Worm (Caenorhabditis elegans): Measurements from ENCODE around the gene K08D9.6.

K08D9.6 gene

DNA sequence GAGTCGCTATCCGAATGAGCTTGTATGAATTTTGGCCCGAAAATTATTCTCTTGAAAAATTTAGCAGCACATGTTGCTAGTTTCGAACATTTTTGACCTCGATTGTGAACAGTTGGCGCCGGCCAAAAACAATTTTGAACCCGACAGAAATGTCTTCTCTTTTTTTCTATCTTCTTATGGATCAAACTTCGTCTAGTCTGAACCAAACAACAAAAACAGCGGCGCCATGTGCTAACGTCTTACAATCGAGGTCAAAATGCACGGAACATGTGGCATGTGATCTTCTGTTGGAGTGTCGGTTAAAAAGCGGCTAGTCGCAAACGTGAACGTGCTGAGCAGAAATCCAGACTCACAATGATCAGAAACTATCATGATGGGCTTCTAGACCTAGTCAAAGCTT lies 41.4 kb upstream of the K08D9.6 start:
- no peak for TF ChIP-seq aha-1 (tag)
- no peak for TF ChIP-seq ceh-62 (tag; optimal IDR thresholded peaks at IDR 0.05)
- TF ChIP-seq nhr-41 (GFP tag; IDR thresholded peaks at IDR 0.05), result no peak
- no peak for TF ChIP-seq lin-15B (tag; optimal IDR thresholded peaks at IDR 0.05)
- TF ChIP-seq unc-62 (GFP tag; optimal IDR thresholded peaks at IDR 0.05 in 1 of 2), result peak in 1 of 2 experiments; percentile 80
- no peak for TF ChIP-seq unc-62 (tag; optimal IDR thresholded peaks at IDR 0.05)
- TF ChIP-seq mxl-3 (GFP tag; optimal IDR thresholded peaks at IDR 0.05), result peak; percentile 49
- TF ChIP-seq hlh-11 (tag; optimal IDR thresholded peaks at IDR 0.05), result peak; percentile 70
- TF ChIP-seq lin-13 (GFP tag; optimal IDR thresholded peaks at IDR 0.05), result no peak
- TF ChIP-seq hlh-30 (tag; optimal IDR thresholded peaks at IDR 0.05; ENCODE audit: insufficient read depth), result peak; percentile 16
- TF ChIP-seq daf-16 (GFP tag; optimal IDR thresholded peaks at IDR 0.05), result peak in 1 of 2 experiments; percentile 90
- no peak for TF ChIP-seq daf-16 (tag; optimal IDR thresholded peaks at IDR 0.05)
- TF ChIP-seq ceh-20 (GFP tag; IDR thresholded peaks at IDR 0.05), result 0 out of 2 replicates have a peak, but pooled peaks have one; percentile 26
- TF ChIP-seq dmd-6 (GFP tag; IDR thresholded peaks at IDR 0.05), result peak; percentile 56
- TF ChIP-seq F44E2.7 (GFP tag; IDR thresholded peaks at IDR 0.05), result no peak
- TF ChIP-seq set-16 (GFP tag; IDR thresholded peaks at IDR 0.05), result no peak
- TF ChIP-seq sdz-12 (GFP tag; optimal IDR thresholded peaks at IDR 0.05), result no peak
- peak; percentile 15 for TF ChIP-seq nhr-11 (tag; optimal IDR thresholded peaks at IDR 0.05)
- TF ChIP-seq madf-5 (GFP tag; IDR thresholded peaks at IDR 0.05), result no peak

DNA sequence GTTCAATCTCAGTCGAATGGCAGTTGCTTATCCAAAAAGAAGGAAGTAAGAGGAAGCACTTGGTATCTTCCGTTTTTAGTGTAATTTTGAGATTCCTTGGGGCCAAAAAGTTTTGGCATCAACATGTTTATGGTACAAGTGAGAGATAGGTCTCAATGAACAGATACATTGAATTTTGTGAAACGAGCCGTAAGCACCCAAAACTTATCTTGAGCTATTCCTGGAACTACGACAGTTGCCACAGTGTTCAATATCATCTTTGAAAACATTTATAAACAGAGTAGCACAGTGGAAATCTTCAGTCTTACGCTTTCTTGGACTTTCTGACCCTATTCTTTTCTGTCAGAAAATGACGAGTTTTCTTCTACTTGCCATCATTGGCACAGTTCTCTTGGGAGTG lies 40.2 kb upstream of the K08D9.6 start, which contains the start of gene T28A11.3:
TSS of gene T28A11.3 (plus strand) at position 301 of the 400 bp plus-strand sequence.
- TF ChIP-seq zip-2 (tag; optimal IDR thresholded peaks at IDR 0.05) (no peak), daf-16 (GFP tag; optimal IDR thresholded peaks at IDR 0.05) (peak in 1 of 2 experiments; percentile 32), daf-16 (tag; optimal IDR thresholded peaks at IDR 0.05) (no peak), dve-1 (tag; optimal IDR thresholded peaks at IDR 0.05; ENCODE audit: insufficient read depth) (no peak), F10B5.3 (tag; optimal IDR thresholded peaks at IDR 0.05) (no peak)

DNA sequence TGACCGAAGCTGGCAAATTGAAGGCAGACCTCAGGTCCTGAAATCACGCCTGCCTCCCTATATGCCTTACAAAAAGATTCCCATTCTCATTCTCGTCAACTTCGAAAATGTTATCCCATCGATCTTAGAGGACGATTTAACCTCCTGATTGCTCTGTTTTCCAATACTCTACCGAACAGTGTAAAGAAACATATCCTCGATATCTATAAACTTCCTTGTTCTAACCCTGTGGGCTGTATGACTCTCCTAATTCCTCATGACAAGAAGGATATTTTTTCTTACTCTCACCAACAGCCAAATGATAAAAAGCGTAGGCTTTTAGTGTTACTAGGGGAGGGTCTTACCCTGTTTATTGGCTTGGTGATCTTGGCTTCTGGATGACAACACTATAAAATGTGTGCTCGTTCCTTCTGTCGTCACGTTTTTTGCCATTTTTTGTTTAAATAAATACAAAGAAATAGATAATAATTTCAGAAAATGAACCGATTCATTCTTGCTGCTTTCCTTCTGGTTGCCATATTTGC lies 38.9 kb upstream of the K08D9.6 start, which contains the start of gene T28A11.4:
TSS of gene T28A11.4 (plus strand) at position 474 of the 524 bp plus-strand sequence.
- peak in 1 of 2 experiments; percentile 55 for TF ChIP-seq unc-62 (GFP tag; optimal IDR thresholded peaks at IDR 0.05 in 1 of 2)
- no peak for TF ChIP-seq unc-62 (tag; optimal IDR thresholded peaks at IDR 0.05)
- no peak for TF ChIP-seq dpl-1 (GFP tag; optimal IDR thresholded peaks at IDR 0.05)
- TF ChIP-seq hlh-11 (tag; optimal IDR thresholded peaks at IDR 0.05), result no peak
- TF ChIP-seq aha-1 (tag), result peak; percentile 68
- TF ChIP-seq mep-1 (tag; optimal IDR thresholded peaks at IDR 0.05), result no peak

DNA sequence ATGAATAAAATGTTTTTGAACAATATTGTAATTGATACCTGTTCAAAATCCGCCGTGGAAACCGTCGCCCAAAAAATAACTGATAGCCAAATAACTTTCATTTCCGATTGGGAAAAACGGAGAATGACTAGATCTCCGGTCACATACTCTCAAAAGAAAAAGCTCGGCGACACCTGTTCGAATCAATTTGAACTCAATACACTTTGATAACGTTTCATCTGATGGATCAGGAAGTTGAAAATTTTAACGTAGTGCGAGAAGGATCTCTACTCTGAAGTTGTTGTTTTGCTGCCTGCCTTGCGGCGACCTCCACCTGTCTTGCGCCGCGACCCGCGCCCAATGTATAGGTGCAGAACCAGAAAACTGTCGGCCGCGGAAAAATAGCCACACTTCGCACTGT lies 38.4 kb upstream of the K08D9.6 start, which contains the start of gene T28A11.20:
TSS of gene T28A11.20 (minus strand) at position 101 of the 400 bp plus-strand sequence.
- no peak for TF ChIP-seq madf-9 (GFP tag; conservative IDR thresholded peaks at IDR 0.05)
- TF ChIP-seq zfp-3 (GFP tag; conservative IDR thresholded peaks at IDR 0.05), result no peak
- TF ChIP-seq lin-13 (GFP tag; optimal IDR thresholded peaks at IDR 0.05), result no peak
- TF ChIP-seq ceh-20 (GFP tag; IDR thresholded peaks at IDR 0.05), result no peak
- no peak for TF ChIP-seq dpl-1 (GFP tag; optimal IDR thresholded peaks at IDR 0.05)
- TF ChIP-seq nhr-77 (tag; optimal IDR thresholded peaks at IDR 0.05), result no peak
- no peak for TF ChIP-seq skn-1 (tag; optimal IDR thresholded peaks at IDR 0.05)
- no peak for TF ChIP-seq lir-3 (tag; optimal IDR thresholded peaks at IDR 0.05)
- no peak for TF ChIP-seq nhr-28 (tag; optimal IDR thresholded peaks at IDR 0.05)
- TF ChIP-seq mxl-2 (GFP tag; conservative IDR thresholded peaks at IDR 0.05), result no peak
- no peak for TF ChIP-seq nhr-237 (tag; optimal IDR thresholded peaks at IDR 0.05)

DNA sequence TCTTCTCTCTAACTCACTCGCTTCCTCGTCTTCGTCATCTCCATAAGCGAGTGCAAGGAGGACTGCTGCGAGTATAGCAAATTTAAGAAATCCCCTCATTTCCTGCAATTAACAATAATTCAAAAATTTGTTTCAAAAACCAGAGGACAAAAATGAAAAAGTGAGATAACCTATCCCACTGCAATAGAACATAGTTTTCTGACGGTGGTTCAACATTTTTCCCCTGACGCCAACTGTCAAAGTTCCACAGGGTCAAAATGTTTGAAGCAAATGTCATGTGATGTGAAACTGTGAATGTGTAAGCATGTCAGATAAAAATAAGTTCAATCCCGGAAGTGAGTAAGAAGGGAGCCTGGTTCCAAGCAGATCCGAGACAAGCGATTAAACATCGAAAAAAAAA lies 34.6 kb upstream of the K08D9.6 start, which contains the start of gene T28A11.19:
TSS of gene T28A11.19 (minus strand) at position 108 of the 400 bp plus-strand sequence.
- TF ChIP-seq aha-1 (tag), result peak; percentile 31
- TF ChIP-seq ceh-28 (tag; optimal IDR thresholded peaks at IDR 0.05), result no peak
- no peak for TF ChIP-seq aly-2 (tag; optimal IDR thresholded peaks at IDR 0.05)
- TF ChIP-seq nhr-41 (GFP tag; IDR thresholded peaks at IDR 0.05), result no peak
- TF ChIP-seq spr-1 (tag; optimal IDR thresholded peaks at IDR 0.05), result no peak
- no peak for TF ChIP-seq php-3 (GFP tag; IDR thresholded peaks at IDR 0.05)
- no peak for TF ChIP-seq hlh-11 (tag; optimal IDR thresholded peaks at IDR 0.05)
- peak in 1 of 2 experiments; percentile 97 for TF ChIP-seq unc-62 (GFP tag; optimal IDR thresholded peaks at IDR 0.05 in 1 of 2)
- TF ChIP-seq unc-62 (tag; optimal IDR thresholded peaks at IDR 0.05), result no peak
